Fruit fly (Drosophila melanogaster) whole organism, prepupa: ENCODE data around the gene CG4789.

Source experiments
- CG11902 ChIP-seq: fragments of 200-800 bp; sonication (Bioruptor generic); optimal IDR thresholded peaks from 3 replicates; lab custom pipeline; 2016; ENCODE audit warnings: missing biosample characterization, missing genetic modification characterization
- Eip78C ChIP-seq: fragments of 200-800 bp; sonication (Bioruptor generic); peaks from one replicate; lab custom pipeline; 2016; ENCODE audit warnings: missing biosample characterization, missing genetic modification characterization
- Ets21C ChIP-seq: fragments of 200-800 bp; sonication (Bioruptor generic); optimal IDR thresholded peaks from 3 replicates; lab custom pipeline; 2016; ENCODE audit warnings: missing biosample characterization, missing genetic modification characterization
- Hr39 ChIP-seq: fragments of 200-800 bp; sonication (Bioruptor generic); optimal IDR thresholded peaks from 2 replicates; lab custom pipeline; 2016; ENCODE audit warnings: missing biosample characterization, missing genetic modification characterization
- Hr4 ChIP-seq: fragments of 200-800 bp; sonication (Bioruptor generic); optimal IDR thresholded peaks from 3 replicates; lab custom pipeline; 2016; ENCODE audit warnings: missing biosample characterization, missing genetic modification characterization
- fd85E ChIP-seq: fragments of 200-800 bp; sonication (Bioruptor generic); optimal IDR thresholded peaks from 3 replicates; lab custom pipeline; 2016; ENCODE audit warnings: missing biosample characterization, missing genetic modification characterization

DNA sequence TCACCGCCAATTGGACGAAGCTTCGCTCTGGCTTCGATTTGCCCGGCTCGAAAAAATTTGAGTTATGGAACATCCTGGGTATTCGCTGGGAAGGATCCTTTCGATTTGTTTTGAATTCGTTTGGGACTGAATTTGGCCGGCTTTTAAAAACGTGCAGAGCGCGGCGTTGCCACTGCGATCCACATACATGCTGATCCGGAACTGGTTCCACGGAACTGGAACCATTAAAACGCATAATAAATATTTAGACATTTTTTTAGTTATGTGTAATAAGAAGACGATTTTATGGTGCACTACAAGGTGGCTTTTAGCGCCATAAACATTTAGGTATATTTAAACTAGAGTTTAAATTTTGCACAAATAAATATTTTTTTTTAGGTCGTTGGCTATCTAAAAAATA, 9.7 kb upstream of the CG4789 start, which contains the start of gene Rrp45:
- no peak for TF ChIP-seq CG11902
- TF ChIP-seq Eip78C (GFP tag; lab: Kevin White, UChicago): peak; percentile 52
- TF ChIP-seq Hr4: no peak
- TF ChIP-seq fd85E (GFP tag; lab: Kevin White, UChicago): no peak
- TF ChIP-seq Hr39: no peak
- no peak for TF ChIP-seq Ets21C (GFP tag; lab: Kevin White, UChicago)
